Worm (Caenorhabditis elegans) whole organism, L4 larva: Measurements from ENCODE around the gene ZC21.6.

Experiments used
- F49E8.2 ChIP-seq: sonication (generic microtip); optimal IDR thresholded peaks from 2 replicates; lab custom pipeline; 2016; ENCODE audit warnings: missing compliant biosample characterization, mild to moderate bottlenecking, missing genetic modification characterization, borderline replicate concordance
- Y5F2A.4 ChIP-seq: fragments of 200-800 bp; sonication (Bioruptor generic); optimal IDR thresholded peaks from 2 replicates; lab custom pipeline; 2018; ENCODE audit warnings: mild to moderate bottlenecking, missing genetic modification characterization, missing compliant biosample characterization
- Y75B8A.6 ChIP-seq: fragments of 200-800 bp; sonication (Bioruptor generic); IDR thresholded peaks from 2 replicates; pipeline ENCODE4 v1.3.6; 2022; ENCODE audit warnings: missing genetic modification reagents, missing genetic modification characterization, missing compliant biosample characterization
- ZK546.5 ChIP-seq, 2 experiments: sonication (generic microtip); optimal IDR thresholded peaks; 2 replicates each; lab custom pipeline; 2017; ENCODE audit warnings: missing biosample characterization in 2 of 2, missing genetic modification characterization in 2 of 2
- aha-1 ChIP-seq: fragments of 150-350 bp; peaks from one replicate; lab custom pipeline; 2014; ENCODE audit warnings: missing biosample characterization, missing genetic modification characterization
- ceh-32 ChIP-seq: sonication (generic microtip); optimal IDR thresholded peaks from 2 replicates; lab custom pipeline; 2016; ENCODE audit warnings: mild to moderate bottlenecking, missing genetic modification characterization, missing compliant biosample characterization; ENCODE audit not compliant: poor library complexity
- ceh-44 ChIP-seq: fragments of 200-800 bp; sonication (Bioruptor generic); IDR thresholded peaks from 2 replicates; pipeline ENCODE4 v1.3.6; 2022; ENCODE audit warnings: missing genetic modification reagents, missing genetic modification characterization, missing compliant biosample characterization
- cey-2 ChIP-seq: sonication (generic microtip); optimal IDR thresholded peaks from 3 replicates; lab custom pipeline; 2017; ENCODE audit warnings: missing genetic modification characterization, mild to moderate bottlenecking, missing compliant biosample characterization, antibody characterized with exemption, borderline replicate concordance; ENCODE audit not compliant: insufficient read depth
- ctbp-1 ChIP-seq: fragments of 200-800 bp; sonication (Bioruptor generic); IDR thresholded peaks from 2 replicates; pipeline ENCODE4 v1.3.6; 2022; ENCODE audit warnings: missing genetic modification reagents, missing genetic modification characterization, missing compliant biosample characterization
- daf-12 ChIP-seq: fragments of 150-350 bp; optimal IDR thresholded peaks from 2 replicates; lab custom pipeline; 2014; ENCODE audit warnings: missing biosample characterization, missing genetic modification reagents, missing genetic modification characterization
- daf-16 ChIP-seq, 3 experiments: sonication (generic microtip); optimal IDR thresholded peaks; 2 replicates each; lab custom pipeline; 2016 to 2017; ENCODE audit warnings: missing genetic modification characterization in 3 of 3, missing genetic modification reagents in 3 of 3, mild to moderate bottlenecking in 2 of 3, missing compliant biosample characterization in 2 of 3, missing biosample characterization in 1 of 3, moderate library complexity in 1 of 3
- daf-19 ChIP-seq: fragments of 200-800 bp; sonication (Bioruptor generic); conservative IDR thresholded peaks from 2 replicates; pipeline ENCODE4 v1.3.6; 2022; ENCODE audit warnings: missing genetic modification characterization, missing compliant biosample characterization
- dmd-8 ChIP-seq: fragments of 200-800 bp; sonication (Bioruptor generic); IDR thresholded peaks from 2 replicates; pipeline ENCODE4 v1.3.6; 2022; ENCODE audit warnings: missing genetic modification characterization, missing compliant biosample characterization
- dmd-9 ChIP-seq: fragments of 200-800 bp; sonication (Bioruptor generic); IDR thresholded peaks from 2 replicates; pipeline ENCODE4 v1.3.6; 2022; ENCODE audit warnings: missing genetic modification reagents, missing genetic modification characterization, missing compliant biosample characterization
- egl-27 ChIP-seq: sonication (generic microtip); optimal IDR thresholded peaks from 3 replicates; lab custom pipeline; 2017; ENCODE audit warnings: missing biosample characterization, missing genetic modification reagents, missing genetic modification characterization
- egl-43 ChIP-seq: fragments of 200-800 bp; sonication (Bioruptor generic); IDR thresholded peaks from 2 replicates; pipeline ENCODE4 v1.3.6; 2022; ENCODE audit warnings: missing genetic modification reagents, missing genetic modification characterization, missing compliant biosample characterization
- fkh-10 ChIP-seq: fragments of 150-350 bp; optimal IDR thresholded peaks from 2 replicates; lab custom pipeline; 2014; ENCODE audit warnings: missing biosample characterization, missing genetic modification reagents, missing genetic modification characterization
- hif-1 ChIP-seq, 2 experiments: sonication (generic microtip); optimal IDR thresholded peaks; 2 replicates each; lab custom pipeline; 2016 to 2017; ENCODE audit warnings: missing compliant biosample characterization in 2 of 2, missing genetic modification characterization in 2 of 2, missing genetic modification reagents in 2 of 2, missing genotype in 2 of 2, mild to moderate bottlenecking in 1 of 2
- jun-1 ChIP-seq: fragments of 150-350 bp; optimal IDR thresholded peaks from 2 replicates; lab custom pipeline; 2014; ENCODE audit warnings: missing biosample characterization, missing genetic modification reagents, missing genetic modification characterization
- lim-7 ChIP-seq: fragments of 200-800 bp; sonication (Bioruptor generic); IDR thresholded peaks from 2 replicates; pipeline ENCODE4 v1.3.6; 2022; ENCODE audit warnings: missing genetic modification characterization, missing compliant biosample characterization
- mxl-2 ChIP-seq: fragments of 200-800 bp; sonication (Bioruptor generic); conservative IDR thresholded peaks from 2 replicates; pipeline ENCODE4 v1.3.6; 2022; ENCODE audit warnings: missing genetic modification reagents, missing genetic modification characterization, missing compliant biosample characterization
- nhr-10 ChIP-seq: fragments of 150-350 bp; optimal IDR thresholded peaks from 2 replicates; lab custom pipeline; 2014; ENCODE audit warnings: missing biosample characterization, missing genetic modification characterization
- nhr-237 ChIP-seq: sonication (generic microtip); optimal IDR thresholded peaks from 2 replicates; lab custom pipeline; 2017; ENCODE audit warnings: missing biosample characterization, missing genetic modification characterization
- nhr-42 ChIP-seq: fragments of 200-800 bp; sonication (Bioruptor generic); IDR thresholded peaks from 2 replicates; pipeline ENCODE4 v1.3.6; 2022; ENCODE audit warnings: missing genetic modification characterization, missing compliant biosample characterization
- nhr-6 ChIP-seq: fragments of 150-350 bp; optimal IDR thresholded peaks from 2 replicates; lab custom pipeline; 2014; ENCODE audit warnings: missing biosample characterization, missing genetic modification characterization
- php-3 ChIP-seq: fragments of 200-800 bp; sonication (Bioruptor generic); IDR thresholded peaks from 2 replicates; pipeline ENCODE4 v1.3.6; 2022; ENCODE audit warnings: missing genetic modification reagents, missing genetic modification characterization, missing compliant biosample characterization
- pqm-1 ChIP-seq: sonication (generic microtip); optimal IDR thresholded peaks from 2 replicates; lab custom pipeline; 2017; ENCODE audit warnings: missing biosample characterization, missing genetic modification characterization
- sdz-12 ChIP-seq: fragments of 200-800 bp; sonication (Bioruptor generic); optimal IDR thresholded peaks from 2 replicates; lab custom pipeline; 2018; ENCODE audit warnings: mild to moderate bottlenecking, missing genetic modification characterization, missing compliant biosample characterization
- snpc-4 ChIP-seq: fragments of 150-350 bp; optimal IDR thresholded peaks from 2 replicates; lab custom pipeline; 2014; ENCODE audit warnings: missing biosample characterization, missing genetic modification characterization
- unc-62 ChIP-seq, 3 experiments: fragments of 150-350 bp in 1 of 3; sonication (generic microtip); optimal IDR thresholded peaks in 2 of 3; peaks in 1 of 3; 1 replicate in 1 of 3; 2 replicates in 2 of 3; lab custom pipeline; 2014 to 2017; ENCODE audit warnings: missing biosample characterization in 3 of 3, missing genetic modification characterization in 3 of 3, missing genetic modification reagents in 3 of 3, missing genotype in 1 of 3
- zip-11 ChIP-seq: fragments of 200-800 bp; sonication (Bioruptor generic); IDR thresholded peaks from 2 replicates; pipeline ENCODE4 v1.3.6; 2022; ENCODE audit warnings: missing genetic modification characterization, missing compliant biosample characterization

ZC21.6 gene

ce11 chrIII:8593620-8594019 is 48.2 kb upstream of the ZC21.6 start, which contains the start of gene C06E1.7:
Gene C06E1.7 (minus strand): TSS chrIII:8593720.
- TF ChIP-seq ZK546.5 (tag; optimal IDR thresholded peaks at IDR 0.05; lab: Kevin White, UChicago), result no peak
- no peak for TF ChIP-seq hif-1 (tag; optimal IDR thresholded peaks at IDR 0.05; lab: Kevin White, UChicago)
- no peak for TF ChIP-seq nhr-42 (GFP tag; lab: Robert Waterston, UW)
- TF ChIP-seq lim-7 (GFP tag; lab: Robert Waterston, UW), result no peak
- no peak for TF ChIP-seq egl-43 (GFP tag; lab: Robert Waterston, UW)
- no peak for TF ChIP-seq jun-1 (tag; lab: Kevin White, UChicago)
- TF ChIP-seq F49E8.2 (tag; lab: Kevin White, UChicago), result no peak
- TF ChIP-seq ceh-32 (tag; lab: Kevin White, UChicago), result no peak

- TF ChIP-seq zip-11 (GFP tag; lab: Robert Waterston, UW), result no peak
- no peak for TF ChIP-seq php-3 (GFP tag; lab: Robert Waterston, UW)
- TF ChIP-seq dmd-9 (GFP tag; lab: Robert Waterston, UW), result no peak
- no peak for TF ChIP-seq nhr-6 (tag; lab: Kevin White, UChicago)
- no peak for TF ChIP-seq daf-19 (GFP tag; lab: Robert Waterston, UW)
- no peak for TF ChIP-seq cey-2
- no peak for TF ChIP-seq Y5F2A.4 (GFP tag; lab: Kevin White, UChicago)
- no peak for TF ChIP-seq nhr-10 (tag; lab: Kevin White, UChicago)
- no peak for TF ChIP-seq daf-12 (tag; lab: Kevin White, UChicago)
- TF ChIP-seq pqm-1, result no peak
- TF ChIP-seq dmd-8 (GFP tag; lab: Robert Waterston, UW), result no peak
- TF ChIP-seq nhr-237, result no peak
- TF ChIP-seq egl-27, result no peak
- TF ChIP-seq, all 104 proteins: peak for 0
Measured at ce11 chrIII:8590882-8591281, 45.5 kb upstream of the ZC21.6 start, which contains the start of gene fipr-16. Gene fipr-16 (minus strand): TSS chrIII:8590982.

- TF ChIP-seq mxl-2 (GFP tag; lab: Robert Waterston, UW) (no peak), unc-62 (GFP tag; optimal IDR thresholded peaks at IDR 0.05 in 1 of 2; lab: Kevin White, UChicago) (peak in 1 of 2 experiments; percentile 94), unc-62 (tag; optimal IDR thresholded peaks at IDR 0.05; lab: Kevin White, UChicago) (no peak)
- TF ChIP-seq, all 104 proteins: peak for 1
Measured at ce11 chrIII:8589195-8589594, 43.8 kb upstream of the ZC21.6 start, which contains the start of gene fip-3. Gene fip-3 (minus strand): TSS chrIII:8589488.

ce11 chrIII:8588592-8589153 is 43.3 kb upstream of the ZC21.6 start, which contains the start of gene glr-1:
Gene glr-1 (minus strand): TSS chrIII:8588642.
- TF ChIP-seq fkh-10 (peak; percentile 92), ceh-44 (GFP tag; lab: Robert Waterston, UW) (no peak), php-3 (GFP tag; lab: Robert Waterston, UW) (no peak), daf-16 (GFP tag; optimal IDR thresholded peaks at IDR 0.05; lab: Kevin White, UChicago) (no peak), daf-16 (tag; optimal IDR thresholded peaks at IDR 0.05; lab: Kevin White, UChicago) (no peak), sdz-12 (GFP tag; lab: Kevin White, UChicago) (no peak), aha-1 (tag; lab: Kevin White, UChicago) (peak; percentile 91), Y75B8A.6 (GFP tag; lab: Robert Waterston, UW) (no peak), snpc-4 (tag; lab: Kevin White, UChicago) (no peak), ctbp-1 (0 out of 2 replicates have a peak, but pooled peaks have one; percentile 25)

DNA sequence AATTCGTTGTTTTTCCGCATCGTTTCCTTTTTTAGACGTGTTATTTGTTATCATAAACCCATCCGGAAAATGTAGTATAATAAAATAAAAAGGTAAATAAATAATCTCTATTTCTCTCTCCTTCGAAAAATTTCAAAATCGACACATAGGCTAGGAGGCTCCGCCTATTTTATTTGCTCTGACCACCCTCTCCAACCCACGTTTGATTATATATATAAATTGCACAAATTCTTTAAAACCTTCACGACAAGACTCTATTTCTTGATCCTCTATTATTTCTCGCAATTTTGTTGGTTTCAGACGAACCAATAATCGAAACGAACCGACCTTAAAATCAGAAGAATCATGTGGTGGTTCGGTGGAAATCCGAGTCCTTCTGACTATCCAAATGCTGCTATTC is 35.4 kb upstream of the ZC21.6 start, which contains the start of gene doxa-1:
Gene doxa-1, plus strand, starts transcription at position 301 of the 400 bp plus-strand sequence.
- TF ChIP-seq php-3 (GFP tag; lab: Robert Waterston, UW), result no peak
- peak; percentile 11 for TF ChIP-seq aha-1 (tag; lab: Kevin White, UChicago)
- TF ChIP-seq unc-62 (GFP tag; optimal IDR thresholded peaks at IDR 0.05 in 1 of 2; lab: Kevin White, UChicago), result peak in 1 of 2 experiments; percentile 87
- TF ChIP-seq unc-62 (tag; optimal IDR thresholded peaks at IDR 0.05; lab: Kevin White, UChicago), result no peak
